Fruit fly (Drosophila melanogaster): ENCODE data around the gene CG15535.

The CG15535 gene

dm6 chr3R:30427805-30428359 is 4.2 kb upstream of the CG15535 start, which contains the start of gene CG2218 (continued):
- TF ChIP-seq CG8924 (tag; optimal IDR thresholded peaks at IDR 0.05) (no peak), p53 (GFP tag; optimal IDR thresholded peaks at IDR 0.05) (no peak), CG3995 (GFP tag; optimal IDR thresholded peaks at IDR 0.05) (peak; percentile 80), CG6854 (GFP tag; optimal IDR thresholded peaks at IDR 0.05) (no peak), zfh1 (GFP tag; IDR thresholded peaks at IDR 0.05) (no peak), C15 (GFP tag; IDR thresholded peaks at IDR 0.05) (no peak), CG1602 (GFP tag; optimal IDR thresholded peaks at IDR 0.05) (no peak), zen (tag; optimal IDR thresholded peaks at IDR 0.05) (peak; percentile 52), CG12236 (GFP tag; optimal IDR thresholded peaks at IDR 0.05) (no peak), Lpt (GFP tag; optimal IDR thresholded peaks at IDR 0.05) (no peak), da (GFP tag; optimal IDR thresholded peaks at IDR 0.05) (no peak), CG10565 (GFP tag; optimal IDR thresholded peaks at IDR 0.05) (no peak), CG13424 (tag; optimal IDR thresholded peaks at IDR 0.05) (no peak), cg (GFP tag; optimal IDR thresholded peaks at IDR 0.05) (no peak), CG18011 (GFP tag; optimal IDR thresholded peaks at IDR 0.05) (no peak), CG12391 (tag; optimal IDR thresholded peaks at IDR 0.05) (no peak), sug (tag; optimal IDR thresholded peaks at IDR 0.05) (no peak), Asciz (GFP tag; optimal IDR thresholded peaks at IDR 0.05) (no peak), ash1 (GFP tag; optimal IDR thresholded peaks at IDR 0.05) (no peak), Rfx (GFP tag; IDR thresholded peaks at IDR 0.05) (peak; percentile 44), seq (GFP tag; IDR thresholded peaks at IDR 0.05) (no peak), tgo (GFP tag; IDR thresholded peaks at IDR 0.05) (no peak), Lhr (GFP tag; optimal IDR thresholded peaks at IDR 0.05) (peak; percentile 25), Gug (GFP tag; IDR thresholded peaks at IDR 0.05) (no peak), sna (GFP tag; IDR thresholded peaks at IDR 0.05; ENCODE audit: partially characterized antibody) (peak; percentile 21; the same call in 1 of the 2 replicates), Stat92E (GFP tag; optimal IDR thresholded peaks at IDR 0.05) (peak in 1 of 3 experiments; percentile 58), CG12744 (GFP tag; optimal IDR thresholded peaks at IDR 0.05) (no peak), CG17385 (GFP tag; optimal IDR thresholded peaks at IDR 0.05) (no peak), CG8765 (GFP tag; IDR thresholded peaks at IDR 0.05) (no peak), sqz (GFP tag; optimal IDR thresholded peaks at IDR 0.05) (no peak), hbn (GFP tag; IDR thresholded peaks at IDR 0.05; ENCODE audit: partially characterized antibody) (0 out of 2 replicates have a peak, but pooled peaks have one; percentile 23), CG3163 (GFP tag; optimal IDR thresholded peaks at IDR 0.05) (peak; percentile 22), CG17912 (GFP tag; optimal IDR thresholded peaks at IDR 0.05) (no peak), NC2α (GFP tag; optimal IDR thresholded peaks at IDR 0.05) (peak; percentile 1), ap (GFP tag; IDR thresholded peaks at IDR 0.05) (no peak), CG6272 (GFP tag; IDR thresholded peaks at IDR 0.05) (no peak), dan (GFP tag; IDR thresholded peaks at IDR 0.05) (no peak), CG4854 (GFP tag; optimal IDR thresholded peaks at IDR 0.05) (no peak), CG10366 (GFP tag; IDR thresholded peaks at IDR 0.05) (no peak), CG1024 (GFP tag; IDR thresholded peaks at IDR 0.05) (no peak), Kr (GFP tag; optimal IDR thresholded peaks at IDR 0.05) (no peak), CG4424 (GFP tag; optimal IDR thresholded peaks at IDR 0.05) (no peak), CG17612 (GFP tag; IDR thresholded peaks at IDR 0.05) (no peak), D19B (GFP tag; optimal IDR thresholded peaks at IDR 0.05) (no peak), NC2β (GFP tag; optimal IDR thresholded peaks at IDR 0.05) (no peak), CG32767 (GFP tag; IDR thresholded peaks at IDR 0.05) (no peak), eyg (GFP tag; optimal IDR thresholded peaks at IDR 0.05) (no peak), Sin3A (optimal IDR thresholded peaks at IDR 0.05) (peak; percentile 46), gce (GFP tag; IDR thresholded peaks at IDR 0.05) (no peak), slbo (GFP tag; IDR thresholded peaks at IDR 0.05) (no peak), CG6683 (GFP tag; optimal IDR thresholded peaks at IDR 0.05) (no peak)

All from whole organism, embryonic.